Worm (Caenorhabditis elegans) whole organism, early embryonic: ENCODE measurements around the gene Y43F8C.9.

Experiments used
- B0310.2 ChIP-seq: sonication (generic microtip); optimal IDR thresholded peaks from 2 replicates; lab custom pipeline; 2016; ENCODE audit warnings: mild to moderate bottlenecking, missing genetic modification characterization, missing compliant biosample characterization
- F13C5.2 ChIP-seq: sonication (generic microtip); optimal IDR thresholded peaks from 2 replicates; lab custom pipeline; 2017; ENCODE audit warnings: mild to moderate bottlenecking, missing genetic modification characterization, inconsistent platforms, missing compliant biosample characterization
- aly-1 ChIP-seq: sonication (generic microtip); optimal IDR thresholded peaks from 2 replicates; lab custom pipeline; 2016; ENCODE audit warnings: missing genetic modification characterization, missing compliant biosample characterization
- ama-1 ChIP-seq: fragments of 150-350 bp; optimal IDR thresholded peaks from 2 replicates; lab custom pipeline; 2014
- ceh-13 ChIP-seq: fragments of 200-800 bp; sonication (Bioruptor generic); optimal IDR thresholded peaks from 2 replicates; lab custom pipeline; 2018; ENCODE audit warnings: mild to moderate bottlenecking, missing genetic modification characterization, missing compliant biosample characterization
- ceh-36 ChIP-seq: sonication (generic microtip); optimal IDR thresholded peaks from 2 replicates; lab custom pipeline; 2016; ENCODE audit warnings: missing genetic modification characterization, inconsistent platforms, missing compliant biosample characterization
- ets-7 ChIP-seq: sonication (generic microtip); optimal IDR thresholded peaks from 2 replicates; lab custom pipeline; 2016; ENCODE audit warnings: missing genotype, missing genetic modification characterization, missing compliant biosample characterization
- flt-1 ChIP-seq: fragments of 200-800 bp; sonication (Bioruptor generic); IDR thresholded peaks from 2 replicates; pipeline ENCODE4 v1.3.6; 2022; ENCODE audit warnings: missing genetic modification characterization, missing compliant biosample characterization
- hmbx-1 ChIP-seq: sonication (generic microtip); optimal IDR thresholded peaks from 2 replicates; lab custom pipeline; 2016; ENCODE audit warnings: mild to moderate bottlenecking, missing genetic modification characterization, missing compliant biosample characterization
- hmg-4 ChIP-seq: fragments of 200-800 bp; sonication (Bioruptor generic); optimal IDR thresholded peaks from 2 replicates; lab custom pipeline; 2018; ENCODE audit warnings: mild to moderate bottlenecking, missing genetic modification characterization, missing compliant biosample characterization
- hnd-1 ChIP-seq: sonication (generic microtip); optimal IDR thresholded peaks from 2 replicates; lab custom pipeline; 2016; ENCODE audit warnings: missing genetic modification characterization, missing compliant biosample characterization
- pes-1 ChIP-seq: fragments of 200-800 bp; sonication (Bioruptor generic); IDR thresholded peaks from 2 replicates; pipeline ENCODE4 v1.3.6; 2022; ENCODE audit warnings: missing genetic modification reagents, missing genetic modification characterization, missing compliant biosample characterization
- scrt-1 ChIP-seq: fragments of 200-800 bp; sonication (Bioruptor generic); IDR thresholded peaks from 2 replicates; pipeline ENCODE4 v1.3.6; 2022; ENCODE audit warnings: missing genetic modification characterization, missing compliant biosample characterization
- sea-1 ChIP-seq: fragments of 200-800 bp; sonication (Bioruptor generic); conservative IDR thresholded peaks from 2 replicates; pipeline ENCODE4 v1.3.6; 2022; ENCODE audit warnings: missing genetic modification characterization, missing compliant biosample characterization
- tbx-11 ChIP-seq: fragments of 200-800 bp; sonication (Bioruptor generic); IDR thresholded peaks from 2 replicates; pipeline ENCODE4 v1.3.6; 2022; ENCODE audit warnings: missing genetic modification characterization, missing compliant biosample characterization
- tbx-37 ChIP-seq: fragments of 200-800 bp; sonication (Bioruptor generic); conservative IDR thresholded peaks from 2 replicates; pipeline ENCODE4 v1.3.6; 2022; ENCODE audit warnings: missing genetic modification reagents, missing genetic modification characterization, missing compliant biosample characterization
- tra-4 ChIP-seq: sonication (generic microtip); optimal IDR thresholded peaks from 2 replicates; lab custom pipeline; 2017; ENCODE audit warnings: missing genetic modification characterization, missing compliant biosample characterization

Gene Y43F8C.9

DNA sequence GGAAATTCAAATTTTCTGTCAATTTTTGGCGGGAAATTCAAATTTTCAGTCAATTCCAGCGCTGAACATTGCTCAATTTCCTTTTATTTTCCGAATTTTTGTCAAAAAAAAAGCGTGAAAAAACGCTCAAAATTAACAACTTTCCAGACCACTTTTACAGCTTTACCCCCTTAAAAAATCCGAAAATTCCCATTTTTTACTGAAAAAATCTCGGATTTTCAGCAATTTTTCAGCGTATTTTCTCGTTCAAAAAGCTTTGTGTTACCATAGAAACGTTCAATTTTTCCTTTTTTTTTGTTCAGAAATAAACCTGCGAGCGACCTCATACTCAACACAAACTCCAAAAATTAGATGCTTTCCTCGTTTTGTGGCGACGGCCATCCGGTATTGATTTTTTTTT lies 28.6 kb downstream of the Y43F8C.9 start, which contains the start of gene mrp-7:
Gene mrp-7 (plus strand): TSS at position 301 of the 400 bp plus-strand sequence.
- no peak for TF ChIP-seq F13C5.2 (tag; lab: Kevin White, UChicago)
- no peak for TF ChIP-seq sea-1
- TF ChIP-seq tbx-11 (GFP tag; lab: Robert Waterston, UW) = no peak
- no peak for TF ChIP-seq ceh-36
- TF ChIP-seq ets-7 (tag; lab: Kevin White, UChicago) = no peak

DNA sequence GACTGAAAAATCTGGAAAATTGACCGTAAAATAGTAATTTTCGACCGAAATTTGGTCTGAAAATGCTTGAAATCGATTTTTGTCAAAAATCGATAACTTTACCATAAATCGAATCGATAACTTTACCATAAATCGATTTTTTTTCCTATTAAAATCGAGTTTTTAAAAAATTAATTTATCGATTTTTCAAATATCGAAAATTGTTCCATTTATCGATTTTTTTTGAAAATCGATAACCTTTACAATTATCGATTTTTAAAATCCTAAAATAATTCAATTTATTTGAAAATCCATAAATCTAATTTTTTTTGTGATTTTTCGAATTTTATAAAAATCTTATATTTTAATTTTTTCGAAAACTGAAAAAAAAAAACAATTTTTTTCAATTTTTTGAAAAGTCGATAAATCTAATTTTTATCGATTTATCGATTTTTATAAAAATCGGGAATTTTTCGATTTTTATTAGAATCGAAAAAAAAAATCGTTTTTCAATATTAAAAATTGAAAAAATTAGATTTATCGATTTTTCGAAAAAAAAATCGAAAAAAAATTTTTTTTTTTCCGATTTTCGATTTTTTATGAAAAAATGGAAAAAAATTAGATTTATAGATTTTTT lies 45.5 kb downstream of the Y43F8C.9 start:
- no peak for TF ChIP-seq B0310.2 (tag; lab: Kevin White, UChicago)
- no peak for TF ChIP-seq ets-7 (tag; lab: Kevin White, UChicago)
- TF ChIP-seq hnd-1 (tag; lab: Kevin White, UChicago) = no peak
- no peak for TF ChIP-seq scrt-1 (GFP tag; lab: Robert Waterston, UW)
- no peak for TF ChIP-seq ceh-36
- TF ChIP-seq tra-4 (tag; lab: Kevin White, UChicago) = no peak
- no peak for TF ChIP-seq ceh-13 (GFP tag; lab: Kevin White, UChicago)
- no peak for TF ChIP-seq tbx-11 (GFP tag; lab: Robert Waterston, UW)
- no peak for TF ChIP-seq ama-1 (lab: Kevin White, UChicago)
- no peak for TF ChIP-seq pes-1 (GFP tag; lab: Robert Waterston, UW)
- no peak for TF ChIP-seq hmg-4
- TF ChIP-seq sea-1 = no peak
- TF ChIP-seq F13C5.2 (tag; lab: Kevin White, UChicago) = no peak
- TF ChIP-seq hmbx-1 = no peak
- TF ChIP-seq aly-1 = no peak
- TF ChIP-seq tbx-37 (GFP tag; lab: Robert Waterston, UW) = no peak
- no peak for TF ChIP-seq flt-1 (GFP tag; lab: Robert Waterston, UW)

DNA sequence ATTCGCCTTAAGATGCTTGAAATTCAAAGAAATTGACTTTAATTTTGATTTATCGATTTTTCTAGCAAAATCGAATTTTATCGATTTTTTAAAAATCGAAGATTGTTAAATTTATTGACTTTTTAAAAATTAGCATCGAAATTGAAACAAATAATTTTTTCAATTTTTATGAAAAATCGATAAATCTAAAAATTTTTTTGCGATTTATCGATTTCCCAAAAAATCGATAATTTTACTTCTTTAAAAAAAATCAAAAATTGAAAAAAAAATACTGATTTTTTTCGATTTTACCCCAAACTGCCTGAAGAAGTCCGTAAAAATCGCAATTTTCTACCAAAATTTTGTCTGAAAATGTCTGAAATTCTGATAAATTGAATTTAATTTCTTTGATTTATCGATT lies 46.0 kb downstream of the Y43F8C.9 start:
- no peak for TF ChIP-seq hnd-1 (tag; lab: Kevin White, UChicago)
- no peak for TF ChIP-seq tbx-37 (GFP tag; lab: Robert Waterston, UW)
- TF ChIP-seq scrt-1 (GFP tag; lab: Robert Waterston, UW) = no peak
- no peak for TF ChIP-seq tra-4 (tag; lab: Kevin White, UChicago)
- TF ChIP-seq sea-1 = no peak
- no peak for TF ChIP-seq flt-1 (GFP tag; lab: Robert Waterston, UW)
- TF ChIP-seq ama-1 (lab: Kevin White, UChicago) = no peak
- TF ChIP-seq aly-1 = no peak
- no peak for TF ChIP-seq ets-7 (tag; lab: Kevin White, UChicago)
- TF ChIP-seq F13C5.2 (tag; lab: Kevin White, UChicago) = no peak
- no peak for TF ChIP-seq ceh-13 (GFP tag; lab: Kevin White, UChicago)
- TF ChIP-seq hmg-4 = no peak
- no peak for TF ChIP-seq B0310.2 (tag; lab: Kevin White, UChicago)
